Worm (Caenorhabditis elegans): ENCODE measurements around the gene best-1.
A peak's percentile ranks its signal among the peaks of the same experiment; 100 is the strongest.
"Not testable (repeated sequence)": the region's sequence is repeated elsewhere in the genome, so short reads cannot be mapped to it uniquely, and the experiment has no call there.

best-1 gene

DNA sequence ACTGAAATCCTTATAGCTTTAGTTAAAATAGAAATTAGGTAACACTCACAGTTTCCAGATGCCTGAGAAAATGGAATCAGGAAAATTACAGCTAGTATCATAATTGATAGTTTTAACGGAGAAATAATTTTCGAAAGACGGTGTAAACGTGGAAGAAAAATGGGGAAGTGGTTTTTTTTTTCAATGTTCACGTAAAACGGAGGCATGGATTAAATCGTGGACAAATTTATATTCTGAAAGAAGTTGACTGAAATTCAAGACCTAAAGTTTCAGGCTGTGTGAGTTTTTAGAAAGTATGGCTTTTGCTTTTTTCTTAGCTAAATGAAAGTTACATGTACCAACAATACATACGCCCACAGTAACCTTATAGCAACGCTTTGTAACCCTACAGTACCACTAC lies 32.7 kb upstream of the best-1 start, which contains the start of gene spe-43:
spe-43 (minus strand) TSS at position 101 of the 400 bp plus-strand sequence.
- TF ChIP-seq nfya-1 (tag; optimal IDR thresholded peaks at IDR 0.05; ENCODE audit: borderline replicate concordance, insufficient read depth) (no peak), F55B11.4 (tag; optimal IDR thresholded peaks at IDR 0.05; ENCODE audit: borderline replicate concordance, insufficient read depth) (no peak), ZK185.1 (tag; optimal IDR thresholded peaks at IDR 0.05; ENCODE audit: poor library complexity, severe bottlenecking) (no peak), fkh-3 (tag; optimal IDR thresholded peaks at IDR 0.05) (no peak), dpl-1 (GFP tag; optimal IDR thresholded peaks at IDR 0.05) (no peak), athp-1 (tag; optimal IDR thresholded peaks at IDR 0.05) (no peak), snpc-4 (GFP tag; optimal IDR thresholded peaks at IDR 0.05) (no peak), snpc-4 (tag; optimal IDR thresholded peaks at IDR 0.05) (no peak), sea-2 (GFP tag; IDR thresholded peaks at IDR 0.05) (no peak), K11D2.4 (GFP tag; IDR thresholded peaks at IDR 0.05) (no peak), tlf-1 (GFP tag; optimal IDR thresholded peaks at IDR 0.05) (no peak), B0261.1 (tag; optimal IDR thresholded peaks at IDR 0.05) (no peak), nhr-90 (tag; optimal IDR thresholded peaks at IDR 0.05) (no peak), hrde-1 (tag; optimal IDR thresholded peaks at IDR 0.05; ENCODE audit: borderline replicate concordance) (no peak), F22D6.2 (tag; optimal IDR thresholded peaks at IDR 0.05) (no peak), zim-3 (tag; optimal IDR thresholded peaks at IDR 0.05) (no peak), egl-44 (GFP tag; IDR thresholded peaks at IDR 0.05) (no peak), efl-1 (GFP tag; optimal IDR thresholded peaks at IDR 0.05) (no peak), egrh-3 (GFP tag; IDR thresholded peaks at IDR 0.05) (no peak), ztf-22 (GFP tag; optimal IDR thresholded peaks at IDR 0.05) (no peak)

DNA sequence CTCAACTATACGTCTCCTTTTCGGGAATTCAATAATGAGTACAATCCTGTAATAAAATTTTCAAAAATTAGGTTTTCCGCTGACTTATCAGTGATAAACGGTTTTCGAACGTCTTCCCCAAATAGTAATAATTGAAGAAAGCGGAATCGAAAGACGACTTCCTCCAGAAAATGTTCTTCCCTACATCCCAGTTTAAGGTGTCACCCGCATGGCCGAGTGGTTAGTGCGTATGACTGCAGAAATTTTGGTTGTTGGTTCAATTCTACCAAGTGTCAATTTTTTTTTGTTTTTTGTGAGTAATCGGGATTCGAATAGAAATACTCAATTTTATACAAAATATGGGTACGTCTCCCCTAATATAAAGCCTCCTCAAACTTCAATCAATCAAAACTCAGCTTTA lies 31.2 kb upstream of the best-1 start:
- TF ChIP-seq ceh-100 (GFP tag; IDR thresholded peaks at IDR 0.05) (peak; percentile 31; the same call in 1 of the 2 replicates), B0261.1 (tag; optimal IDR thresholded peaks at IDR 0.05) (peak; percentile 57), dox-1 (GFP tag; IDR thresholded peaks at IDR 0.05) (peak; percentile 49), pbrm-1 (GFP tag; IDR thresholded peaks at IDR 0.05) (peak; percentile 57), attf-6 (GFP tag; IDR thresholded peaks at IDR 0.05) (0 out of 2 replicates have a peak, but pooled peaks have one; percentile 26), D2030.7 (GFP tag; IDR thresholded peaks at IDR 0.05) (0 out of 2 replicates have a peak, but pooled peaks have one; percentile 26), ceh-58 (GFP tag; IDR thresholded peaks at IDR 0.05) (0 out of 2 replicates have a peak, but pooled peaks have one; percentile 20), madf-6 (GFP tag; IDR thresholded peaks at IDR 0.05) (peak; percentile 54; the same call in 1 of the 2 replicates), cebp-2 (GFP tag; IDR thresholded peaks at IDR 0.05) (peak; percentile 92), nfyb-1 (GFP tag; IDR thresholded peaks at IDR 0.05) (peak; percentile 82), snpc-4 (tag; optimal IDR thresholded peaks at IDR 0.05) (peak in 1 of 4 experiments; percentile 36), lin-26 (GFP tag; IDR thresholded peaks at IDR 0.05) (peak; percentile 91), hmg-1.2 (GFP tag; IDR thresholded peaks at IDR 0.05) (peak; percentile 62), rpc-1 (optimal IDR thresholded peaks at IDR 0.05) (peak; percentile 42), rpc-1 (tag; optimal IDR thresholded peaks at IDR 0.05) (peak; percentile 63), tbp1 (GFP tag; optimal IDR thresholded peaks at IDR 0.05) (peak; percentile 87)
- TF ChIP-seq snpc-4 (GFP tag; optimal IDR thresholded peaks at IDR 0.05): not testable (repeated sequence)

DNA sequence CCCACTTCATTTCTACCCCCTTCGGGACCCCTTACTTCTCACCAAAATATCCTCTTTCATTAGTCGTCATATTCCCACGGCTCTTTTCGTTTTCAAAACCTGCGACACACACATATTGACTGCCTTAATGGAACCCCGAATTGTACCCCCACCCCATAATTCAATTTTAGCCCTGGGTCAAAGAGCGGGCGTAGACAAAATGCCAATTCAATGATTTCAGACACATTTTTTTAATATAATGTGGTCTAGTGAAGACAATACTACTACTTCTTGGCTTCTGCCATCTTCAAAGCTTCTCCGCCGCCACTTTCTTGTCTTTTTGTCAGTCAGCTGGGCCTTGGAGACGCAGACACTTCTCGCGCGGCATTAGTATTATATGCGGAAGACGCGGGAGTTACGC lies 18.1 kb upstream of the best-1 start:
- no peak for TF ChIP-seq mes-4 (tag; optimal IDR thresholded peaks at IDR 0.05)
- TF ChIP-seq cebp-2 (GFP tag; IDR thresholded peaks at IDR 0.05): 0 out of 2 replicates have a peak, but pooled peaks have one; percentile 51

DNA sequence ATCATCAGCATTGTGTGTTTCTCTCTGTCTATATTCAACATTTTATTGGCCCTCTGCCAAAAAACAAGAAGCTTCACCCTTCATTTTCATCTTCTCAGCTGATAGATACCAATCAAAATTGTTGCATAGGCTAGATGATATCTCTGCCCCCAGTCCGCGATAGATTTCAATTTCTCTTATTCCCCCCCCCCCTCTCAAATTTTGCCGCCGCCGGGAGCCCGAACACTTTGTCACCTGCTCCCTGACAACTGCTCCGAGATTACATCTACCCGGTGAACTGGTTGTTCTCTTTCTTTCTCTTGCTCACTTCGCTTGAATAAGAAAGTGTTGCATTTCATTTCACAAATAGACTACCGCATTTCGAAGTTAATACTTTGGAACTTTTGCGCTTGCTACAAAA lies 16.4 kb upstream of the best-1 start:
- 0 out of 2 replicates have a peak, but pooled peaks have one; percentile 15 for TF ChIP-seq zfh-2 (GFP tag; conservative IDR thresholded peaks at IDR 0.05)
- TF ChIP-seq Y67H2A.10 (GFP tag; conservative IDR thresholded peaks at IDR 0.05): no peak
- no peak for TF ChIP-seq ceh-27 (GFP tag; optimal IDR thresholded peaks at IDR 0.05)
- no peak for TF ChIP-seq F52B5.7 (tag; optimal IDR thresholded peaks at IDR 0.05)
- no peak for TF ChIP-seq snpc-1.3 (tag; optimal IDR thresholded peaks at IDR 0.05; ENCODE audit: insufficient read depth)
- 0 out of 2 replicates have a peak, but pooled peaks have one; percentile 41 for TF ChIP-seq cebp-2 (GFP tag; IDR thresholded peaks at IDR 0.05)

All from whole organism, young adult.